Worm (Caenorhabditis elegans) whole organism, L1 larva: ENCODE data around the gene str-109.

Experiments used
- C04F5.9 ChIP-seq: sonication (generic microtip); optimal IDR thresholded peaks from 2 replicates; lab custom pipeline; 2016; ENCODE audit warnings: missing genetic modification characterization, missing compliant biosample characterization
- C16A3.4 ChIP-seq: fragments of 150-350 bp; optimal IDR thresholded peaks from 2 replicates; lab custom pipeline; 2014; ENCODE audit warnings: missing biosample characterization, missing genetic modification characterization
- F16B12.6 ChIP-seq: fragments of 150-350 bp; optimal IDR thresholded peaks from 2 replicates; lab custom pipeline; 2014; ENCODE audit warnings: missing biosample characterization, missing genetic modification characterization
- Y116A8C.19 ChIP-seq: sonication (generic microtip); optimal IDR thresholded peaks from 2 replicates; lab custom pipeline; 2016; ENCODE audit warnings: missing compliant biosample characterization, missing genetic modification characterization, borderline replicate concordance
- alr-1 ChIP-seq: fragments of 200-800 bp; sonication (Bioruptor generic); optimal IDR thresholded peaks from 2 replicates; lab custom pipeline; 2018; ENCODE audit warnings: borderline replicate concordance, mild to moderate bottlenecking, missing genetic modification characterization, missing compliant biosample characterization
- aly-2 ChIP-seq: fragments of 150-350 bp; optimal IDR thresholded peaks from 2 replicates; lab custom pipeline; 2014; ENCODE audit warnings: missing biosample characterization, missing genetic modification characterization
- blmp-1 ChIP-seq: fragments of 150-350 bp; optimal IDR thresholded peaks from 2 replicates; lab custom pipeline; 2014; ENCODE audit warnings: missing biosample characterization, missing genetic modification characterization
- ceh-82 ChIP-seq, 3 experiments: fragments of 150-350 bp in 1 of 3; sonication (generic microtip) in 2 of 3; optimal IDR thresholded peaks; 2 replicates each; lab custom pipeline; 2014 to 2017; ENCODE audit warnings: missing biosample characterization in 3 of 3, missing genetic modification characterization in 3 of 3
- ces-1 ChIP-seq: fragments of 150-350 bp; optimal IDR thresholded peaks from 2 replicates; lab custom pipeline; 2014; ENCODE audit warnings: missing biosample characterization, missing genetic modification reagents, missing genetic modification characterization
- dpl-1 ChIP-seq, 3 experiments: fragments of 150-350 bp in 2 of 3; sonication (generic microtip) in 1 of 3; optimal IDR thresholded peaks; 2 replicates each; lab custom pipeline; 2014 to 2017; ENCODE audit warnings: missing biosample characterization in 3 of 3, missing genetic modification characterization in 3 of 3, missing genetic modification reagents in 3 of 3
- dsc-1 ChIP-seq: sonication (generic microtip); optimal IDR thresholded peaks from 2 replicates; lab custom pipeline; 2016; ENCODE audit warnings: mild to moderate bottlenecking, missing genetic modification characterization, missing compliant biosample characterization
- efl-3 ChIP-seq: fragments of 200-800 bp; sonication (Bioruptor generic); optimal IDR thresholded peaks from 2 replicates; lab custom pipeline; 2018; ENCODE audit warnings: mild to moderate bottlenecking, missing genetic modification characterization, missing compliant biosample characterization
- elt-3 ChIP-seq, 6 experiments: fragments of 150-350 bp in 1 of 6; sonication (generic microtip); optimal IDR thresholded peaks; 2 replicates each; lab custom pipeline; 2017 to 2018; ENCODE audit warnings: missing biosample characterization in 6 of 6, missing genetic modification characterization in 6 of 6, inconsistent platforms in 1 of 6
- fkh-4 ChIP-seq: sonication (generic microtip); optimal IDR thresholded peaks from 2 replicates; lab custom pipeline; 2016; ENCODE audit warnings: missing compliant biosample characterization, missing genetic modification characterization, borderline replicate concordance
- fos-1 ChIP-seq: fragments of 150-350 bp; optimal IDR thresholded peaks from 2 replicates; lab custom pipeline; 2014; ENCODE audit warnings: missing biosample characterization, missing genetic modification characterization
- grh-1 ChIP-seq: fragments of 200-800 bp; sonication (Bioruptor generic); IDR thresholded peaks from 2 replicates; pipeline ENCODE4 v1.3.6; 2022; ENCODE audit warnings: missing genetic modification reagents, missing genetic modification characterization, missing compliant biosample characterization
- hlh-4 ChIP-seq: sonication (generic microtip); optimal IDR thresholded peaks from 2 replicates; lab custom pipeline; 2016; ENCODE audit warnings: mild to moderate bottlenecking, missing genetic modification characterization, missing compliant biosample characterization
- hpl-2 ChIP-seq: fragments of 150-350 bp; optimal IDR thresholded peaks from 2 replicates; lab custom pipeline; 2014; ENCODE audit warnings: missing biosample characterization, missing genetic modification reagents, missing genetic modification characterization
- irx-1 ChIP-seq: sonication (generic microtip); optimal IDR thresholded peaks from 2 replicates; lab custom pipeline; 2016; ENCODE audit warnings: missing genetic modification characterization, missing compliant biosample characterization
- lin-15B ChIP-seq: fragments of 150-350 bp; sonication (generic microtip); optimal IDR thresholded peaks from 3 replicates; lab custom pipeline; 2014; ENCODE audit warnings: missing biosample characterization, missing genetic modification characterization
- lin-39 ChIP-seq: fragments of 150-350 bp; optimal IDR thresholded peaks from 2 replicates; lab custom pipeline; 2014; ENCODE audit warnings: missing biosample characterization, missing genetic modification reagents, missing genetic modification characterization
- mab-9 ChIP-seq: fragments of 200-800 bp; sonication (Bioruptor generic); IDR thresholded peaks from 2 replicates; pipeline ENCODE4 v1.3.6; 2022; ENCODE audit warnings: missing genetic modification reagents, missing genetic modification characterization, missing compliant biosample characterization
- mef-2 ChIP-seq: fragments of 150-350 bp; optimal IDR thresholded peaks from 2 replicates; lab custom pipeline; 2014; ENCODE audit warnings: missing biosample characterization, missing genetic modification characterization
- mep-1 ChIP-seq: fragments of 150-350 bp; optimal IDR thresholded peaks from 2 replicates; lab custom pipeline; 2014; ENCODE audit warnings: missing biosample characterization, missing genetic modification characterization
- nhr-20 ChIP-seq: sonication (generic microtip); optimal IDR thresholded peaks from 2 replicates; lab custom pipeline; 2016; ENCODE audit warnings: mild to moderate bottlenecking, missing genetic modification characterization, missing compliant biosample characterization
- nhr-47 ChIP-seq: sonication (generic microtip); optimal IDR thresholded peaks from 2 replicates; lab custom pipeline; 2016; ENCODE audit warnings: mild to moderate bottlenecking, missing genetic modification characterization, moderate library complexity, missing compliant biosample characterization
- nhr-76 ChIP-seq: sonication (generic microtip); optimal IDR thresholded peaks from 2 replicates; lab custom pipeline; 2017; ENCODE audit warnings: missing biosample characterization, missing genetic modification characterization
- nhr-77 ChIP-seq: fragments of 150-350 bp; optimal IDR thresholded peaks from 2 replicates; lab custom pipeline; 2014; ENCODE audit warnings: missing biosample characterization, missing genetic modification characterization
- nhr-84 ChIP-seq: sonication (generic microtip); optimal IDR thresholded peaks from 2 replicates; lab custom pipeline; 2017; ENCODE audit warnings: missing biosample characterization, missing genetic modification characterization
- nhr-85 ChIP-seq: sonication (generic microtip); peaks from one replicate; lab custom pipeline; 2016; ENCODE audit warnings: missing genetic modification characterization, inconsistent platforms, missing compliant biosample characterization
- pax-3 ChIP-seq: fragments of 200-800 bp; sonication (Bioruptor generic); optimal IDR thresholded peaks from 2 replicates; lab custom pipeline; 2018; ENCODE audit warnings: mild to moderate bottlenecking, missing genetic modification characterization, moderate library complexity, missing compliant biosample characterization
- rnt-1 ChIP-seq: sonication (generic microtip); optimal IDR thresholded peaks from 2 replicates; lab custom pipeline; 2016; ENCODE audit warnings: mild to moderate bottlenecking, missing genetic modification characterization, moderate library complexity, missing compliant biosample characterization
- skn-1 ChIP-seq: fragments of 150-350 bp; optimal IDR thresholded peaks from 2 replicates; lab custom pipeline; 2014; ENCODE audit warnings: missing biosample characterization, missing genetic modification characterization
- snpc-4 ChIP-seq: fragments of 150-350 bp; optimal IDR thresholded peaks from 2 replicates; lab custom pipeline; 2014; ENCODE audit warnings: missing biosample characterization, missing genetic modification characterization
- snu-23 ChIP-seq: sonication (generic microtip); optimal IDR thresholded peaks from 2 replicates; lab custom pipeline; 2016; ENCODE audit warnings: missing genetic modification characterization, missing compliant biosample characterization
- swsn-7 ChIP-seq: sonication (generic microtip); optimal IDR thresholded peaks from 2 replicates; lab custom pipeline; 2016; ENCODE audit warnings: missing genetic modification characterization, missing compliant biosample characterization
- tbx-2 ChIP-seq: sonication (generic microtip); optimal IDR thresholded peaks from 2 replicates; lab custom pipeline; 2016; ENCODE audit warnings: missing genetic modification characterization, missing compliant biosample characterization
- unc-130 ChIP-seq: fragments of 150-350 bp; optimal IDR thresholded peaks from 2 replicates; lab custom pipeline; 2017; ENCODE audit warnings: missing biosample characterization, missing genetic modification characterization, inconsistent platforms
- vab-15 ChIP-seq: sonication (generic microtip); optimal IDR thresholded peaks from 2 replicates; lab custom pipeline; 2017; ENCODE audit warnings: missing genotype, mild to moderate bottlenecking, missing genetic modification characterization, missing compliant biosample characterization

The str-109 gene

ce11 chrV:16162124-16162735, at the start of gene str-109, which contains the start of gene F10A3.11:
Gene str-109 (minus strand): TSS chrV:16162224.
Gene F10A3.11 (plus strand): TSS chrV:16162685.
- no peak for TF ChIP-seq aly-2 (tag; lab: Kevin White, UChicago)
- no peak for TF ChIP-seq tbx-2 (tag; lab: Kevin White, UChicago)
- TF ChIP-seq alr-1 (tag; lab: Kevin White, UChicago), result no peak
- TF ChIP-seq hlh-4, result no peak
- TF ChIP-seq dpl-1 (GFP tag; optimal IDR thresholded peaks at IDR 0.05; lab: Kevin White, UChicago), result no peak
- no peak for TF ChIP-seq grh-1 (GFP tag; lab: Robert Waterston, UW)
- no peak for TF ChIP-seq lin-39 (tag; lab: Kevin White, UChicago)
- TF ChIP-seq ces-1 (GFP tag; lab: Kevin White, UChicago), result no peak
- no peak for TF ChIP-seq Y116A8C.19
- no peak for TF ChIP-seq snu-23 (GFP tag; lab: Kevin White, UChicago)

DNA sequence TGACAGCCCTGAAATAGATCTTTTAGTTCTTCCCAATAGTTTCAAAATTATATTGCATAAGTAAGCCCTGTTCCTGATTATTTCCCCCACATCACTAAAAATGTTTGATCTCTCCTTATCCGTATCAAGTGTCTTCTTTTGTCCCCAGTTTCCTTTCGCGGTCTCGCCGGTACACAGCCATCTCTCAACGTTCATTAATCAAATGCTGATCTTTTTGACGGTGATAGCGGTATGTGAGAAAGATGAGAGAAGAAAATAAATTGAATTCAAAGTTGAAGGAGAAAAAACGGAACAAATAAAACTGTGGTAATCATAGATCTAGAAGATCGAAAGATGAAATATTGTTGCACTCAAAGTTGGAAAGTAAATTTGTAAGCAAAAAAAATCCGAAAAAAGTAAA, 49.7 kb upstream of the str-109 start:
- TF ChIP-seq mep-1 (tag; lab: Kevin White, UChicago) (no peak), unc-130 (tag; lab: Kevin White, UChicago) (no peak), nhr-47 (no peak), aly-2 (tag; lab: Kevin White, UChicago) (no peak), rnt-1 (tag; lab: Kevin White, UChicago) (no peak), elt-3 (tag; optimal IDR thresholded peaks at IDR 0.05; lab: Kevin White, UChicago) (peak in 4 of 6 experiments; percentile 30 to 88 (median 60)), blmp-1 (peak; percentile 54), nhr-85 (tag; lab: Kevin White, UChicago) (peak; percentile 46), hlh-4 (no peak)
- TF ChIP-seq, all 84 proteins: peak for 3

DNA sequence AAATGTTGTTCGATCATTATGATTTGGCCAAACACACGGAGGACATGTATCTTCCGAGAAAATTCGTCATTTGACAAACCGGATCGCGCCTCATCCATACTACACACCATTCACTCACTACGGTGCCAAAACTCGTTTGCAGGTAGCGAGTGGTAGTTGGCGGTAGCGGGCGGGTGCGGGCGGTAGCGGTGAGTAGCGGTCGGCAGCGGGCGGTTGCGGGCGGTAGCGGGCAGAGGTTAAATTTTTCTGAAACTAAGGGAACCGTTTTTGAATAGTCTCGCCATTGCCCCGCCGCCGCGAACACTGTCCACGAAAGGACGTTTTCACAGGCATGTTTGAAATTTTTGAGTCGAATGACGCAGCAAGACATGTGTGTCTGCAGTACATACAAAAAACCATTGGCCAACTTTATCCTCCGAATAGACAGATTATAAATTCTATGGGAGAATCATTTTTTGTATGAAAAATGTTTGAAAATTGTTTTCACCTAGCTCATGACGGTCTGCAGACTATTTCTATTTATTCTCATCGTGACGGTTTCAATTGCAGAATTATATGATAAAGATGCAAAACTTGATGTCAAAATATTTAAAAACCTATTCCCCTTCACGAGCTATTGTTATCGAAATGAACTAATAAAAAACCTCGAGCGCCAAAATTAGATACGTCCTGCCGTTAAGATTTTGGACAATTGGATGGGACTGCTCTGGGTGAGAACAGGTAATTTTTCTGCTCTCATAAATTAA, 48.4 kb upstream of the str-109 start, which contains the start of gene F11A5.16:
TSS of gene F11A5.16 (plus strand) at position 696 of the 746 bp plus-strand sequence.
- TF ChIP-seq rnt-1 (tag; lab: Kevin White, UChicago), result no peak
- TF ChIP-seq hlh-4, result no peak
- no peak for TF ChIP-seq swsn-7 (tag; lab: Kevin White, UChicago)
- TF ChIP-seq C16A3.4, result no peak
- no peak for TF ChIP-seq vab-15 (tag; lab: Kevin White, UChicago)
- TF ChIP-seq snpc-4, result no peak

DNA sequence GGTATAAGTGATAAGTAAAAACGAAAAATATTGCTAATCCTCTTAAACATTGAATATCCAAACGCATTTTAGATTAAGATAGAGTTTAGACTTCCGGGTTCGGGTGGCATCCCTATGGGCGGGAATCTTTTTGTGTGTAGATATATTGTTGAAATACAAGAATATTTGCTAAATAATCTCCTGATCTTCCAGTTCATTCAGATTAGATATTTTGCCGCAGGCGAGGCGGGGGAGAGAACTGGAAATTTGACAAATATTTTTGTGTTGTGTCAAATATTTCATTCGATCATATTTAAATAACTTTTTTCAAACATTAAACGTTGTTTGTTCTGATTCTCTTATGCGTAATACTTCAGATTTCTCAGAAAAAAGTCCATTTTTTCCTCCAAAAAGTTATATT, 47.8 kb upstream of the str-109 start, which contains the start of gene oac-15:
TSS of gene oac-15 (minus strand) at position 101 of the 400 bp plus-strand sequence.
- TF ChIP-seq mab-9 (GFP tag; lab: Robert Waterston, UW) (no peak), mef-2 (tag; lab: Kevin White, UChicago) (no peak), ceh-82 (tag; optimal IDR thresholded peaks at IDR 0.05; lab: Kevin White, UChicago) (no peak), efl-3 (GFP tag; lab: Kevin White, UChicago) (no peak), nhr-76 (tag; lab: Kevin White, UChicago) (no peak), nhr-77 (tag; lab: Kevin White, UChicago) (no peak), ces-1 (GFP tag; lab: Kevin White, UChicago) (no peak)

DNA sequence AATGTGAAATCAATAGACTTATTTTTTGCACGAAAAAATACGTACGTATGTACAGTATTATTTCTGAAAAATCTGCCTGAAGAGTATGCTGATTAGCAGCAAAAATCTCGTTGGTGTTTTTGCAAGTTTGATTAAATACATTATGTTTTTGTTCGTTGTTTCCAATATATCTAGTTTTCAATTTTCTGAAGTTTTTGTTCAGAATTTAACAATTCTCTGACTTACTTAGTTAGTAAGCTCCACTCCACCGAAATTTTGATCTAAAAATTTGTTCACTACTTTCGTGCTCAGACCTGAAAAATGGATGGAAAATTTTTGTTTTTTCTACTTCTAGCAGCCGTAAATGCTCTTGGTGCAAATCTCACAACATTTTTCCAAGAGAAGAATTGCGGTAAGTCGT, 42.9 kb upstream of the str-109 start, which contains the start of gene irld-26:
TSS of gene irld-26 (plus strand) at position 301 of the 400 bp plus-strand sequence.
- TF ChIP-seq rnt-1 (tag; lab: Kevin White, UChicago) (no peak), dsc-1 (tag; lab: Kevin White, UChicago) (no peak), mep-1 (tag; lab: Kevin White, UChicago) (no peak), nhr-84 (tag; lab: Kevin White, UChicago) (no peak), fkh-4 (no peak), irx-1 (no peak), fos-1 (tag; lab: Kevin White, UChicago) (no peak), C04F5.9 (tag; lab: Kevin White, UChicago) (no peak), nhr-20 (no peak), skn-1 (tag; lab: Kevin White, UChicago) (no peak), lin-15B (tag; lab: Kevin White, UChicago) (no peak), nhr-47 (no peak), hpl-2 (no peak), pax-3 (tag; lab: Kevin White, UChicago) (no peak), F16B12.6 (tag; lab: Kevin White, UChicago) (no peak)
